Worm (Caenorhabditis elegans) whole organism, L2 larva: ENCODE results near the gene nhr-193.

ENCODE experiments used
- F13H6.1 ChIP-seq: sonication (generic microtip); optimal IDR thresholded peaks from 2 replicates; lab custom pipeline; 2016; ENCODE audit warnings: missing genetic modification characterization, missing compliant biosample characterization
- R02D3.7 ChIP-seq: fragments of 150-350 bp; optimal IDR thresholded peaks from 2 replicates; lab custom pipeline; 2014; ENCODE audit warnings: missing biosample characterization, missing genetic modification characterization
- Y55F3AM.14 ChIP-seq: fragments of 200-800 bp; sonication (Bioruptor generic); optimal IDR thresholded peaks from 2 replicates; lab custom pipeline; 2018; ENCODE audit warnings: mild to moderate bottlenecking, missing genetic modification characterization, missing compliant biosample characterization
- ZK546.5 ChIP-seq: sonication (generic microtip); optimal IDR thresholded peaks from 2 replicates; lab custom pipeline; 2017; ENCODE audit warnings: missing biosample characterization, missing genetic modification characterization
- alr-1 ChIP-seq: fragments of 150-350 bp; optimal IDR thresholded peaks from 2 replicates; lab custom pipeline; 2014; ENCODE audit warnings: missing biosample characterization, missing genetic modification characterization
- blmp-1 ChIP-seq: sonication (generic microtip); optimal IDR thresholded peaks from 2 replicates; lab custom pipeline; 2017; ENCODE audit warnings: missing genetic modification characterization, mild to moderate bottlenecking, missing compliant biosample characterization, antibody characterized with exemption, moderate library complexity; ENCODE audit not compliant: insufficient read depth
- ceh-16 ChIP-seq: fragments of 150-350 bp; optimal IDR thresholded peaks from 2 replicates; lab custom pipeline; 2014; ENCODE audit warnings: missing biosample characterization, missing genetic modification characterization
- crh-2 ChIP-seq: sonication (generic microtip); optimal IDR thresholded peaks from 2 replicates; lab custom pipeline; 2017; ENCODE audit warnings: missing biosample characterization, missing genetic modification characterization
- dmd-4 ChIP-seq: sonication (generic microtip); optimal IDR thresholded peaks from 2 replicates; lab custom pipeline; 2017; ENCODE audit warnings: missing biosample characterization, missing genetic modification characterization
- egl-27 ChIP-seq: sonication (generic microtip); optimal IDR thresholded peaks from 3 replicates; lab custom pipeline; 2017; ENCODE audit warnings: missing biosample characterization, missing genetic modification reagents, missing genetic modification characterization
- elt-1 ChIP-seq: fragments of 150-350 bp; optimal IDR thresholded peaks from 2 replicates; lab custom pipeline; 2014; ENCODE audit warnings: missing biosample characterization, missing genetic modification characterization
- elt-3 ChIP-seq: sonication (generic microtip); optimal IDR thresholded peaks from 2 replicates; lab custom pipeline; 2017; ENCODE audit warnings: missing biosample characterization, missing genetic modification characterization
- fos-1 ChIP-seq: fragments of 150-350 bp; optimal IDR thresholded peaks from 2 replicates; lab custom pipeline; 2014; ENCODE audit warnings: missing biosample characterization, missing genetic modification characterization
- lin-11 ChIP-seq: fragments of 150-350 bp; sonication (generic microtip); optimal IDR thresholded peaks from 2 replicates; lab custom pipeline; 2014; ENCODE audit warnings: missing biosample characterization, missing genetic modification characterization, inconsistent platforms, mixed read lengths
- lin-39 ChIP-seq: fragments of 150-350 bp; optimal IDR thresholded peaks from 2 replicates; lab custom pipeline; 2014; ENCODE audit warnings: missing biosample characterization, missing genetic modification reagents, missing genetic modification characterization
- lsy-2 ChIP-seq, 2 experiments: fragments of 150-350 bp in 1 of 2; sonication (generic microtip) in 1 of 2; optimal IDR thresholded peaks; 2 replicates each; lab custom pipeline; 2014 to 2017; ENCODE audit warnings: missing biosample characterization in 2 of 2, missing genetic modification characterization in 2 of 2
- mbf-1 ChIP-seq: sonication (generic microtip); optimal IDR thresholded peaks from 2 replicates; lab custom pipeline; 2017; ENCODE audit warnings: missing biosample characterization, missing genetic modification characterization
- nhr-10 ChIP-seq: sonication (generic microtip); optimal IDR thresholded peaks from 2 replicates; lab custom pipeline; 2017; ENCODE audit warnings: missing biosample characterization, missing genetic modification characterization
- nhr-11 ChIP-seq: fragments of 150-350 bp; optimal IDR thresholded peaks from 2 replicates; lab custom pipeline; 2014; ENCODE audit warnings: missing biosample characterization, missing genetic modification characterization
- nhr-12 ChIP-seq: fragments of 150-350 bp; optimal IDR thresholded peaks from 2 replicates; lab custom pipeline; 2014; ENCODE audit warnings: missing biosample characterization, missing genetic modification characterization
- nhr-129 ChIP-seq: fragments of 150-350 bp; optimal IDR thresholded peaks from 2 replicates; lab custom pipeline; 2014; ENCODE audit warnings: missing biosample characterization, missing genetic modification characterization
- nhr-23 ChIP-seq: fragments of 150-350 bp; optimal IDR thresholded peaks from 2 replicates; lab custom pipeline; 2014; ENCODE audit warnings: missing biosample characterization, missing genetic modification reagents, missing genetic modification characterization
- nhr-237 ChIP-seq: fragments of 150-350 bp; optimal IDR thresholded peaks from 2 replicates; lab custom pipeline; 2014; ENCODE audit warnings: missing biosample characterization, missing genetic modification characterization
- nhr-25 ChIP-seq: fragments of 150-350 bp; sonication (generic microtip); optimal IDR thresholded peaks from 3 replicates; lab custom pipeline; 2014; ENCODE audit warnings: missing biosample characterization, missing genetic modification characterization
- nhr-6 ChIP-seq: fragments of 150-350 bp; optimal IDR thresholded peaks from 2 replicates; lab custom pipeline; 2014; ENCODE audit warnings: missing biosample characterization, missing genetic modification characterization
- nhr-77 ChIP-seq: fragments of 150-350 bp; optimal IDR thresholded peaks from 2 replicates; lab custom pipeline; 2014; ENCODE audit warnings: missing biosample characterization, missing genetic modification characterization
- peb-1 ChIP-seq: fragments of 150-350 bp; optimal IDR thresholded peaks from 2 replicates; lab custom pipeline; 2014; ENCODE audit warnings: missing biosample characterization, missing genetic modification characterization
- sem-4 ChIP-seq: fragments of 150-350 bp; optimal IDR thresholded peaks from 2 replicates; lab custom pipeline; 2014; ENCODE audit warnings: missing biosample characterization, missing genetic modification reagents, missing genetic modification characterization
- sma-3 ChIP-seq: sonication (generic microtip); optimal IDR thresholded peaks from 2 replicates; lab custom pipeline; 2016; ENCODE audit warnings: missing genetic modification reagents, missing genetic modification characterization, missing compliant biosample characterization
- sma-9 ChIP-seq, 2 experiments: fragments of 150-350 bp in 1 of 2; sonication (generic microtip) in 1 of 2; optimal IDR thresholded peaks; 2 replicates each; lab custom pipeline; 2014 to 2016; ENCODE audit warnings: missing genetic modification characterization in 2 of 2, mild to moderate bottlenecking in 1 of 2, missing biosample characterization in 1 of 2, missing compliant biosample characterization in 1 of 2, missing genetic modification reagents in 1 of 2, moderate library complexity in 1 of 2
- snpc-4 ChIP-seq: fragments of 150-350 bp; optimal IDR thresholded peaks from 2 replicates; lab custom pipeline; 2014; ENCODE audit warnings: missing biosample characterization, missing genetic modification characterization
- unc-62 ChIP-seq: fragments of 150-350 bp; optimal IDR thresholded peaks from 2 replicates; lab custom pipeline; 2014; ENCODE audit warnings: missing biosample characterization, missing genetic modification reagents, missing genetic modification characterization
- zag-1 ChIP-seq: fragments of 150-350 bp; optimal IDR thresholded peaks from 2 replicates; lab custom pipeline; 2014; ENCODE audit warnings: missing biosample characterization, missing genetic modification characterization
- ztf-1 ChIP-seq: fragments of 200-800 bp; sonication (Bioruptor generic); conservative IDR thresholded peaks from 2 replicates; pipeline ENCODE4 v1.3.6; 2022; ENCODE audit warnings: missing genetic modification characterization, missing compliant biosample characterization
- ztf-4 ChIP-seq: fragments of 150-350 bp; optimal IDR thresholded peaks from 2 replicates; lab custom pipeline; 2014; ENCODE audit warnings: missing biosample characterization, missing genetic modification characterization

Gene nhr-193

ce11 chrV:16315004-16315403 is 27.1 kb upstream of the nhr-193 start, which contains the start of gene str-214:
TSS of gene str-214 (plus strand) at chrV:16315304.
- no peak for TF ChIP-seq lin-11 (tag; lab: Kevin White, UChicago)
- no peak for TF ChIP-seq sem-4
- TF ChIP-seq nhr-10 (tag; lab: Kevin White, UChicago) = no peak

ce11 chrV:16317244-16317643 is 24.9 kb upstream of the nhr-193 start, which contains the start of gene srh-180:
TSS of gene srh-180 (plus strand) at chrV:16317544.
- TF ChIP-seq nhr-11 (tag; lab: Kevin White, UChicago) (no peak), elt-1 (tag; lab: Kevin White, UChicago) (no peak), lin-11 (tag; lab: Kevin White, UChicago) (no peak), ztf-4 (tag; lab: Kevin White, UChicago) (no peak), nhr-25 (no peak), zag-1 (no peak), crh-2 (tag; lab: Kevin White, UChicago) (no peak), ceh-16 (tag; lab: Kevin White, UChicago) (no peak), lin-39 (tag; lab: Kevin White, UChicago) (no peak), nhr-77 (tag; lab: Kevin White, UChicago) (no peak), mbf-1 (tag; lab: Kevin White, UChicago) (no peak), R02D3.7 (tag; lab: Kevin White, UChicago) (no peak), peb-1 (no peak), elt-3 (tag; lab: Kevin White, UChicago) (no peak), F13H6.1 (no peak), dmd-4 (tag; lab: Kevin White, UChicago) (no peak), blmp-1 (tag; lab: Kevin White, UChicago) (no peak)

ce11 chrV:16322155-16322554 is 20.0 kb upstream of the nhr-193 start:
- no peak for TF ChIP-seq ztf-1
- no peak for TF ChIP-seq lsy-2 (tag; optimal IDR thresholded peaks at IDR 0.05; lab: Kevin White, UChicago)
- TF ChIP-seq sma-3 (GFP tag; lab: Kevin White, UChicago) = no peak
- no peak for TF ChIP-seq sma-9 (GFP tag; optimal IDR thresholded peaks at IDR 0.05; lab: Kevin White, UChicago)
- TF ChIP-seq sma-9 (tag; optimal IDR thresholded peaks at IDR 0.05; lab: Kevin White, UChicago) = no peak
- TF ChIP-seq nhr-10 (tag; lab: Kevin White, UChicago) = no peak
- TF ChIP-seq nhr-129 = no peak
- TF ChIP-seq nhr-237 (tag; lab: Kevin White, UChicago) = no peak
- no peak for TF ChIP-seq egl-27 (tag; lab: Kevin White, UChicago)
- TF ChIP-seq alr-1 (tag; lab: Kevin White, UChicago) = no peak
- TF ChIP-seq nhr-6 (tag; lab: Kevin White, UChicago) = no peak
- TF ChIP-seq elt-3 (tag; lab: Kevin White, UChicago) = no peak
- TF ChIP-seq mbf-1 (tag; lab: Kevin White, UChicago) = no peak

- TF ChIP-seq Y55F3AM.14 (no peak), nhr-23 (no peak), unc-62 (no peak), zag-1 (no peak), R02D3.7 (tag; lab: Kevin White, UChicago) (no peak), fos-1 (no peak), snpc-4 (tag; lab: Kevin White, UChicago) (no peak), ztf-4 (tag; lab: Kevin White, UChicago) (no peak), crh-2 (tag; lab: Kevin White, UChicago) (no peak), dmd-4 (tag; lab: Kevin White, UChicago) (no peak), nhr-10 (tag; lab: Kevin White, UChicago) (no peak), nhr-12 (no peak), lsy-2 (tag; optimal IDR thresholded peaks at IDR 0.05; lab: Kevin White, UChicago) (no peak), lin-11 (tag; lab: Kevin White, UChicago) (no peak), nhr-6 (tag; lab: Kevin White, UChicago) (no peak), F13H6.1 (no peak), ZK546.5 (tag; lab: Kevin White, UChicago) (no peak), elt-1 (tag; lab: Kevin White, UChicago) (no peak), nhr-25 (no peak)
Measured at ce11 chrV:16328849-16329248, 13.3 kb upstream of the nhr-193 start, which contains the start of gene F57G8.7. TSS of gene F57G8.7 (plus strand) at chrV:16329149.
